In the genomic region with DNA sequence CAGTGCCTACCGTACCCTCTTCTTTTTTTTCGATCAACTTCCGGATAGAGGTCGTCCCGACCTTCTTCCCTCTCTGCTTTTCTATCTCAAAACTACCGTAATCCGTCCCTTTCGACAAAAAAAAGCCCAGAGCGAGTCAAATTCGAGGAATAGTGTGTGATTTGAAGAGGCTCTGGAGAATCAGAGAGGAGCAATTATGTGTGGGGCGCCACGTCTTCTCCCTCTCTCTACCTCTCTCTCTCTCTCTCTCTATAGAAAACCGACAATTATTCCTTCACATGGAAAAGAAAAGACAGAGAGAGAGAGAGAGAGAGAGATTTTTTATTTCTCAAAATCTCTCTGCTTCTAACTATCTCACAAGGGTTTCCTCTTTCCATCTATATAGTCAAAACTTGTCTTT, we compare ENCODE assay signal across 7 worm cellular contexts.
TF ChIP-seq lines count a peak whose summit lies in the region.

No protein-coding gene starts in this region.

TF ChIP-seq in whole organism, L1 larva, 84 proteins besides CTCF, POLR2A, EP300 and RAD21 (continues in another document):
- no peak for TF ChIP-seq unc-130 (tag; optimal IDR thresholded peaks at IDR 0.05; lab: Kevin White, UChicago)
- peak; percentile 36 for TF ChIP-seq nhr-47 (tag; optimal IDR thresholded peaks at IDR 0.05; lab: Kevin White, UChicago)
- TF ChIP-seq aly-2 (tag; optimal IDR thresholded peaks at IDR 0.05; lab: Kevin White, UChicago): no peak
- TF ChIP-seq sox-4 (tag; optimal IDR thresholded peaks at IDR 0.05; lab: Kevin White, UChicago): no peak
- TF ChIP-seq lir-3 (tag; optimal IDR thresholded peaks at IDR 0.05; lab: Kevin White, UChicago; ENCODE audit: poor library complexity): no peak
- TF ChIP-seq unc-86 (tag; optimal IDR thresholded peaks at IDR 0.05; lab: Kevin White, UChicago): peak; percentile 23
- TF ChIP-seq skn-1 (tag; optimal IDR thresholded peaks at IDR 0.05; lab: Kevin White, UChicago): no peak
- no peak for TF ChIP-seq alr-1 (tag; optimal IDR thresholded peaks at IDR 0.05; lab: Kevin White, UChicago; ENCODE audit: borderline replicate concordance)
- TF ChIP-seq ama-1 (optimal IDR thresholded peaks at IDR 0.05; lab: Kevin White, UChicago): no peak
- TF ChIP-seq C16A3.4 (tag; optimal IDR thresholded peaks at IDR 0.05; lab: Kevin White, UChicago): no peak
- TF ChIP-seq ztf-11 (tag; optimal IDR thresholded peaks at IDR 0.05; lab: Kevin White, UChicago): no peak
- peak; percentile 2 for TF ChIP-seq blmp-1 (tag; optimal IDR thresholded peaks at IDR 0.05; lab: Kevin White, UChicago)

TF ChIP-seq in whole organism, L2 larva, 48 proteins besides CTCF, POLR2A, EP300 and RAD21:
- TF ChIP-seq lsy-2 (tag; optimal IDR thresholded peaks at IDR 0.05; lab: Kevin White, UChicago): peak; percentile 29 to 83
- TF ChIP-seq lin-39 (tag; optimal IDR thresholded peaks at IDR 0.05; lab: Kevin White, UChicago): no peak
- TF ChIP-seq F13H6.1 (tag; optimal IDR thresholded peaks at IDR 0.05; lab: Kevin White, UChicago): peak; percentile 42
- TF ChIP-seq nhr-25 (tag; optimal IDR thresholded peaks at IDR 0.05; lab: Kevin White, UChicago): peak; percentile 79
- peak; percentile 4 for TF ChIP-seq nhr-6 (tag; optimal IDR thresholded peaks at IDR 0.05; lab: Kevin White, UChicago)
- TF ChIP-seq crh-2 (tag; optimal IDR thresholded peaks at IDR 0.05; lab: Kevin White, UChicago): peak; percentile 39
- TF ChIP-seq C34F6.9 (tag; optimal IDR thresholded peaks at IDR 0.05; lab: Kevin White, UChicago): peak; percentile 19
- peak; percentile 2 for TF ChIP-seq sma-9 (GFP tag; optimal IDR thresholded peaks at IDR 0.05; lab: Kevin White, UChicago)
- TF ChIP-seq sma-9 (tag; optimal IDR thresholded peaks at IDR 0.05; lab: Kevin White, UChicago): no peak
- no peak for TF ChIP-seq nhr-23 (tag; optimal IDR thresholded peaks at IDR 0.05; lab: Kevin White, UChicago)
TF ChIP-seq in whole organism, L2 larva: peak in this region for 7.

TF ChIP-seq in whole organism, L3 larva, 47 proteins besides CTCF, POLR2A, EP300 and RAD21:
- TF ChIP-seq nhr-11 (tag; optimal IDR thresholded peaks at IDR 0.05; lab: Kevin White, UChicago) (no peak), ztf-11 (tag; optimal IDR thresholded peaks at IDR 0.05; lab: Kevin White, UChicago) (no peak), elt-1 (tag; optimal IDR thresholded peaks at IDR 0.05; lab: Kevin White, UChicago) (no peak), zag-1 (tag; optimal IDR thresholded peaks at IDR 0.05; lab: Kevin White, UChicago) (no peak), nhr-77 (tag; optimal IDR thresholded peaks at IDR 0.05; lab: Kevin White, UChicago) (no peak), nfya-1 (tag; optimal IDR thresholded peaks at IDR 0.05; lab: Kevin White, UChicago; ENCODE audit: insufficient read depth) (peak; percentile 63), fkh-2 (tag; optimal IDR thresholded peaks at IDR 0.05; lab: Kevin White, UChicago) (no peak), nhr-237 (tag; optimal IDR thresholded peaks at IDR 0.05; lab: Kevin White, UChicago) (no peak), nhr-23 (tag; optimal IDR thresholded peaks at IDR 0.05; lab: Kevin White, UChicago) (peak; percentile 40), jun-1 (tag; optimal IDR thresholded peaks at IDR 0.05; lab: Kevin White, UChicago) (no peak), nhr-25 (tag; optimal IDR thresholded peaks at IDR 0.05; lab: Kevin White, UChicago) (peak; percentile 15)

TF ChIP-seq in whole organism, L4 larva, 104 proteins besides CTCF, POLR2A, EP300 and RAD21:
- TF ChIP-seq lsy-2 (tag; optimal IDR thresholded peaks at IDR 0.05; lab: Kevin White, UChicago) (peak in 1 of 2 experiments; percentile 57), aha-1 (tag; lab: Kevin White, UChicago) (peak; percentile 16), rbr-2 (tag; optimal IDR thresholded peaks at IDR 0.05; lab: Kevin White, UChicago) (peak; percentile 24), F26F4.8 (GFP tag; conservative IDR thresholded peaks at IDR 0.05; lab: Robert Waterston, UW) (no peak), lin-13 (GFP tag; optimal IDR thresholded peaks at IDR 0.05; lab: Kevin White, UChicago) (no peak)

TF ChIP-seq in whole organism, late embryonic, 69 proteins besides CTCF, POLR2A, EP300 and RAD21:
- no peak for TF ChIP-seq hlh-13 (GFP tag; optimal IDR thresholded peaks at IDR 0.05; lab: Kevin White, UChicago)
- no peak for TF ChIP-seq Y22D7AL.16 (tag; optimal IDR thresholded peaks at IDR 0.05; lab: Kevin White, UChicago)
- TF ChIP-seq ref-2 (tag; optimal IDR thresholded peaks at IDR 0.05; lab: Kevin White, UChicago): peak; percentile 20
- no peak for TF ChIP-seq fkh-6 (tag; optimal IDR thresholded peaks at IDR 0.05; lab: Kevin White, UChicago)
- peak; percentile 14 for TF ChIP-seq F13H6.1 (tag; optimal IDR thresholded peaks at IDR 0.05; lab: Kevin White, UChicago)
- TF ChIP-seq nfya-1 (tag; optimal IDR thresholded peaks at IDR 0.05; lab: Kevin White, UChicago): peak; percentile 16
- no peak for TF ChIP-seq dve-1 (tag; optimal IDR thresholded peaks at IDR 0.05; lab: Kevin White, UChicago)
- no peak for TF ChIP-seq lin-11 (tag; optimal IDR thresholded peaks at IDR 0.05; lab: Kevin White, UChicago)

TF ChIP-seq in whole organism, mixed stage, embryonic, 35 proteins besides CTCF, POLR2A, EP300 and RAD21:
- TF ChIP-seq blmp-1 (tag; optimal IDR thresholded peaks at IDR 0.05; lab: Kevin White, UChicago) (no peak), ceh-43 (GFP tag; optimal IDR thresholded peaks at IDR 0.05; lab: Kevin White, UChicago) (peak; percentile 96), cnd-1 (tag; optimal IDR thresholded peaks at IDR 0.05; lab: Kevin White, UChicago) (no peak), drap-1 (GFP tag; optimal IDR thresholded peaks at IDR 0.05; lab: Kevin White, UChicago) (no peak), unc-120 (tag; optimal IDR thresholded peaks at IDR 0.05; lab: Kevin White, UChicago; ENCODE audit: poor library complexity, severe bottlenecking) (no peak), lsy-2 (tag; optimal IDR thresholded peaks at IDR 0.05; lab: Kevin White, UChicago) (peak; percentile 51)

TF ChIP-seq in whole organism, young adult, 124 proteins besides CTCF, POLR2A, EP300 and RAD21:
- no peak for TF ChIP-seq efl-1 (GFP tag; optimal IDR thresholded peaks at IDR 0.05; lab: Kevin White, UChicago)
- TF ChIP-seq hmg-1.2 (GFP tag; IDR thresholded peaks at IDR 0.05; lab: Robert Waterston, UW): peak; percentile 27; the same call in 1 of the 2 replicates
